Worm (Caenorhabditis elegans) whole organism, L2 larva: ENCODE results near the gene C14E2.4.

Experiments
- C34F6.9 ChIP-seq: fragments of 150-350 bp; optimal IDR thresholded peaks from 2 replicates; lab custom pipeline; 2014; ENCODE audit warnings: missing biosample characterization, missing genetic modification characterization
- F13H6.1 ChIP-seq: sonication (generic microtip); optimal IDR thresholded peaks from 2 replicates; lab custom pipeline; 2016; ENCODE audit warnings: missing genetic modification characterization, missing compliant biosample characterization
- R02D3.7 ChIP-seq: fragments of 150-350 bp; optimal IDR thresholded peaks from 2 replicates; lab custom pipeline; 2014; ENCODE audit warnings: missing biosample characterization, missing genetic modification characterization
- Y55F3AM.14 ChIP-seq: fragments of 200-800 bp; sonication (Bioruptor generic); optimal IDR thresholded peaks from 2 replicates; lab custom pipeline; 2018; ENCODE audit warnings: mild to moderate bottlenecking, missing genetic modification characterization, missing compliant biosample characterization
- ZK546.5 ChIP-seq: sonication (generic microtip); optimal IDR thresholded peaks from 2 replicates; lab custom pipeline; 2017; ENCODE audit warnings: missing biosample characterization, missing genetic modification characterization
- alr-1 ChIP-seq: fragments of 150-350 bp; optimal IDR thresholded peaks from 2 replicates; lab custom pipeline; 2014; ENCODE audit warnings: missing biosample characterization, missing genetic modification characterization
- aly-2 ChIP-seq: fragments of 150-350 bp; optimal IDR thresholded peaks from 2 replicates; lab custom pipeline; 2014; ENCODE audit warnings: missing biosample characterization, missing genetic modification characterization
- blmp-1 ChIP-seq: sonication (generic microtip); optimal IDR thresholded peaks from 2 replicates; lab custom pipeline; 2017; ENCODE audit warnings: missing genetic modification characterization, mild to moderate bottlenecking, missing compliant biosample characterization, antibody characterized with exemption, moderate library complexity; ENCODE audit not compliant: insufficient read depth
- ceh-82 ChIP-seq: fragments of 150-350 bp; optimal IDR thresholded peaks from 2 replicates; lab custom pipeline; 2014; ENCODE audit warnings: missing biosample characterization, missing genetic modification characterization
- crh-2 ChIP-seq: sonication (generic microtip); optimal IDR thresholded peaks from 2 replicates; lab custom pipeline; 2017; ENCODE audit warnings: missing biosample characterization, missing genetic modification characterization
- dmd-4 ChIP-seq: sonication (generic microtip); optimal IDR thresholded peaks from 2 replicates; lab custom pipeline; 2017; ENCODE audit warnings: missing biosample characterization, missing genetic modification characterization
- egl-27 ChIP-seq: sonication (generic microtip); optimal IDR thresholded peaks from 3 replicates; lab custom pipeline; 2017; ENCODE audit warnings: missing biosample characterization, missing genetic modification reagents, missing genetic modification characterization
- elt-3 ChIP-seq: sonication (generic microtip); optimal IDR thresholded peaks from 2 replicates; lab custom pipeline; 2017; ENCODE audit warnings: missing biosample characterization, missing genetic modification characterization
- fos-1 ChIP-seq: fragments of 150-350 bp; optimal IDR thresholded peaks from 2 replicates; lab custom pipeline; 2014; ENCODE audit warnings: missing biosample characterization, missing genetic modification characterization
- gmeb-1 ChIP-seq: fragments of 150-350 bp; optimal IDR thresholded peaks from 2 replicates; lab custom pipeline; 2014; ENCODE audit warnings: missing biosample characterization, missing genetic modification characterization
- lin-13 ChIP-seq: fragments of 150-350 bp; optimal IDR thresholded peaks from 2 replicates; lab custom pipeline; 2014; ENCODE audit warnings: missing biosample characterization, missing genetic modification reagents, missing genetic modification characterization
- lin-39 ChIP-seq: fragments of 150-350 bp; optimal IDR thresholded peaks from 2 replicates; lab custom pipeline; 2014; ENCODE audit warnings: missing biosample characterization, missing genetic modification reagents, missing genetic modification characterization
- mbf-1 ChIP-seq: sonication (generic microtip); optimal IDR thresholded peaks from 2 replicates; lab custom pipeline; 2017; ENCODE audit warnings: missing biosample characterization, missing genetic modification characterization
- mdl-1 ChIP-seq, 2 experiments: fragments of 150-350 bp in 1 of 2; sonication (generic microtip) in 1 of 2; optimal IDR thresholded peaks; 2 replicates each; lab custom pipeline; 2017; ENCODE audit warnings: missing biosample characterization in 2 of 2, missing genetic modification characterization in 2 of 2
- nhr-10 ChIP-seq: sonication (generic microtip); optimal IDR thresholded peaks from 2 replicates; lab custom pipeline; 2017; ENCODE audit warnings: missing biosample characterization, missing genetic modification characterization
- nhr-11 ChIP-seq: fragments of 150-350 bp; optimal IDR thresholded peaks from 2 replicates; lab custom pipeline; 2014; ENCODE audit warnings: missing biosample characterization, missing genetic modification characterization
- nhr-21 ChIP-seq: fragments of 150-350 bp; optimal IDR thresholded peaks from 2 replicates; lab custom pipeline; 2014; ENCODE audit warnings: missing biosample characterization, missing genetic modification characterization
- nhr-237 ChIP-seq: fragments of 150-350 bp; optimal IDR thresholded peaks from 2 replicates; lab custom pipeline; 2014; ENCODE audit warnings: missing biosample characterization, missing genetic modification characterization
- nhr-25 ChIP-seq: fragments of 150-350 bp; sonication (generic microtip); optimal IDR thresholded peaks from 3 replicates; lab custom pipeline; 2014; ENCODE audit warnings: missing biosample characterization, missing genetic modification characterization
- nhr-6 ChIP-seq: fragments of 150-350 bp; optimal IDR thresholded peaks from 2 replicates; lab custom pipeline; 2014; ENCODE audit warnings: missing biosample characterization, missing genetic modification characterization
- peb-1 ChIP-seq: fragments of 150-350 bp; optimal IDR thresholded peaks from 2 replicates; lab custom pipeline; 2014; ENCODE audit warnings: missing biosample characterization, missing genetic modification characterization
- sem-4 ChIP-seq: fragments of 150-350 bp; optimal IDR thresholded peaks from 2 replicates; lab custom pipeline; 2014; ENCODE audit warnings: missing biosample characterization, missing genetic modification reagents, missing genetic modification characterization
- skn-1 ChIP-seq: sonication (generic microtip); optimal IDR thresholded peaks from 2 replicates; lab custom pipeline; 2017; ENCODE audit warnings: missing biosample characterization, missing genetic modification characterization
- sma-3 ChIP-seq: sonication (generic microtip); optimal IDR thresholded peaks from 2 replicates; lab custom pipeline; 2016; ENCODE audit warnings: missing genetic modification reagents, missing genetic modification characterization, missing compliant biosample characterization
- sma-9 ChIP-seq, 2 experiments: fragments of 150-350 bp in 1 of 2; sonication (generic microtip) in 1 of 2; optimal IDR thresholded peaks; 2 replicates each; lab custom pipeline; 2014 to 2016; ENCODE audit warnings: missing genetic modification characterization in 2 of 2, mild to moderate bottlenecking in 1 of 2, missing biosample characterization in 1 of 2, missing compliant biosample characterization in 1 of 2, missing genetic modification reagents in 1 of 2, moderate library complexity in 1 of 2
- unc-39 ChIP-seq: fragments of 150-350 bp; optimal IDR thresholded peaks from 2 replicates; lab custom pipeline; 2014; ENCODE audit warnings: missing biosample characterization, missing genetic modification characterization
- unc-55 ChIP-seq: fragments of 150-350 bp; sonication (generic microtip); optimal IDR thresholded peaks from 3 replicates; lab custom pipeline; 2014; ENCODE audit warnings: missing biosample characterization, missing genetic modification reagents, missing genetic modification characterization
- unc-62 ChIP-seq: fragments of 150-350 bp; optimal IDR thresholded peaks from 2 replicates; lab custom pipeline; 2014; ENCODE audit warnings: missing biosample characterization, missing genetic modification reagents, missing genetic modification characterization
- zag-1 ChIP-seq: fragments of 150-350 bp; optimal IDR thresholded peaks from 2 replicates; lab custom pipeline; 2014; ENCODE audit warnings: missing biosample characterization, missing genetic modification characterization
- ztf-1 ChIP-seq: fragments of 200-800 bp; sonication (Bioruptor generic); conservative IDR thresholded peaks from 2 replicates; pipeline ENCODE4 v1.3.6; 2022; ENCODE audit warnings: missing genetic modification characterization, missing compliant biosample characterization
- ztf-4 ChIP-seq: fragments of 150-350 bp; optimal IDR thresholded peaks from 2 replicates; lab custom pipeline; 2014; ENCODE audit warnings: missing biosample characterization, missing genetic modification characterization

C14E2.4 gene

DNA sequence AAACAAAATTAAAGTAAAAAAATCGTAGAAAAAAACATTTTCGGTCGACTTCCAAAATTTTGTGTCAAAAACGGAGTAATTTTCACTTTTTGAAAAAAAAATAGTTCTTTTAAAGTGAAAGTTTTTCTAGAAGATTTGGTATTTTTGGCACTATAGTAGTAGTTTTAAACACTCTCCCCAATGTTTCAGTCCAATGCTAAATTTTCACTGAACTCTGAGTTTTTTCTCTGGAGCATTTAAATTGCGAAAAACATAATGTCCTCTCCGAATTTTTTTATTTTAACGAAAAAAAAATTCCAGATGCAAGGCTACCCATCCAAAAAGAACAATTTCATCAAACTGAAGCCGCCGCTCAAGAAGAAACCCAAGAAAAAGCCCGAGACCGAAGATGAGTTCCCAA is 5.0 kb downstream of the C14E2.4 start, which contains the start of gene C14E2.7:
Gene C14E2.7 (plus strand): TSS at position 301 of the 400 bp plus-strand sequence.
- no peak for TF ChIP-seq C34F6.9
- no peak for TF ChIP-seq sma-9 (GFP tag; optimal IDR thresholded peaks at IDR 0.05; lab: Kevin White, UChicago)
- TF ChIP-seq sma-9 (tag; optimal IDR thresholded peaks at IDR 0.05; lab: Kevin White, UChicago): no peak
- no peak for TF ChIP-seq unc-39 (tag; lab: Kevin White, UChicago)
- TF ChIP-seq alr-1: no peak
- TF ChIP-seq nhr-237 (tag; lab: Kevin White, UChicago): no peak
- no peak for TF ChIP-seq zag-1 (tag; lab: Kevin White, UChicago)
- TF ChIP-seq nhr-11 (tag; lab: Kevin White, UChicago): no peak
- TF ChIP-seq elt-3 (tag; lab: Kevin White, UChicago): no peak
- TF ChIP-seq egl-27: no peak
- TF ChIP-seq gmeb-1 (tag; lab: Kevin White, UChicago): no peak
- no peak for TF ChIP-seq fos-1 (tag; lab: Kevin White, UChicago)
- TF ChIP-seq F13H6.1: no peak
- TF ChIP-seq crh-2 (tag; lab: Kevin White, UChicago): no peak
- TF ChIP-seq, all 48 proteins: peak for 0

DNA sequence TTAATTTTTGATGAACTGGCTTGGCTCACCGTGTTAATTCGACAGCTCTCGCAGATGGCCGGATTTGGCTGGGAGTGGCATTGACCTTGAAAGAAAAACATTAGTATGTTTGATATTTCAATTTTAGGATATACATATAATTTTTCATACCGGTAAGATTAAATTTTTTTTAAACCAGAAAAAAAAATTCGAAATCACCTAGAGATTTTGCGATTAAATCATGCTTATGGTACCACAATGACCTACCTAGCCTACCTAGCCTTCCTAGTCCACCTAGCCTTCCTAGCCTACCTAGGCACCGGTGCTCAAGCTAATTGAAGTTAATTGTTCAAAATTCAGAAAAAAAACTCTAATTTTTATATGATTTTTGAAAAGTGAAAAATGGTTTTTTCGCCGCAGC is 9.7 kb downstream of the C14E2.4 start, which contains the start of gene C14E2.3:
Gene C14E2.3 (minus strand): TSS at position 101 of the 400 bp plus-strand sequence.
- TF ChIP-seq crh-2 (tag; lab: Kevin White, UChicago) (no peak), R02D3.7 (tag; lab: Kevin White, UChicago) (no peak), dmd-4 (tag; lab: Kevin White, UChicago) (no peak), sem-4 (no peak), sma-3 (GFP tag; lab: Kevin White, UChicago) (no peak), F13H6.1 (no peak), ztf-4 (tag; lab: Kevin White, UChicago) (no peak), unc-55 (GFP tag; lab: Kevin White, UChicago) (no peak), Y55F3AM.14 (GFP tag; lab: Kevin White, UChicago) (no peak), unc-62 (GFP tag; lab: Kevin White, UChicago) (no peak), blmp-1 (tag; lab: Kevin White, UChicago) (no peak), ZK546.5 (tag; lab: Kevin White, UChicago) (no peak), lin-13 (no peak), mbf-1 (tag; lab: Kevin White, UChicago) (no peak), nhr-10 (no peak), nhr-21 (tag; lab: Kevin White, UChicago) (no peak)

- TF ChIP-seq ceh-82 (tag; lab: Kevin White, UChicago) (no peak), zag-1 (tag; lab: Kevin White, UChicago) (no peak), sma-9 (GFP tag; optimal IDR thresholded peaks at IDR 0.05; lab: Kevin White, UChicago) (no peak), sma-9 (tag; optimal IDR thresholded peaks at IDR 0.05; lab: Kevin White, UChicago) (no peak), alr-1 (no peak), sma-3 (GFP tag; lab: Kevin White, UChicago) (no peak), mdl-1 (tag; optimal IDR thresholded peaks at IDR 0.05; lab: Kevin White, UChicago) (no peak), Y55F3AM.14 (GFP tag; lab: Kevin White, UChicago) (no peak), C34F6.9 (no peak), nhr-6 (no peak), mbf-1 (tag; lab: Kevin White, UChicago) (no peak)
Observed at ce11 chrX:1800980-1801506, 20.1 kb downstream of the C14E2.4 start, which contains the start of gene C14E2.11. Gene C14E2.11, plus strand, starts transcription at chrX:1801456.

- TF ChIP-seq sem-4 (no peak), lin-39 (tag; lab: Kevin White, UChicago) (no peak), peb-1 (tag; lab: Kevin White, UChicago) (no peak), mdl-1 (tag; optimal IDR thresholded peaks at IDR 0.05; lab: Kevin White, UChicago) (no peak), nhr-11 (tag; lab: Kevin White, UChicago) (no peak), nhr-25 (no peak), zag-1 (tag; lab: Kevin White, UChicago) (no peak), gmeb-1 (tag; lab: Kevin White, UChicago) (no peak), egl-27 (no peak), aly-2 (tag; lab: Kevin White, UChicago) (no peak), unc-55 (GFP tag; lab: Kevin White, UChicago) (no peak), F13H6.1 (no peak), C34F6.9 (no peak), blmp-1 (tag; lab: Kevin White, UChicago) (no peak), sma-9 (GFP tag; optimal IDR thresholded peaks at IDR 0.05; lab: Kevin White, UChicago) (no peak), sma-9 (tag; optimal IDR thresholded peaks at IDR 0.05; lab: Kevin White, UChicago) (no peak), skn-1 (no peak), ceh-82 (tag; lab: Kevin White, UChicago) (no peak), ztf-1 (GFP tag; lab: Robert Waterston, UW) (no peak), Y55F3AM.14 (GFP tag; lab: Kevin White, UChicago) (no peak), nhr-237 (tag; lab: Kevin White, UChicago) (no peak)
Observed at ce11 chrX:1798543-1798942, 22.6 kb downstream of the C14E2.4 start.
